Worm (Caenorhabditis elegans) whole organism, L2 larva: ENCODE data around the gene sri-39.

Source experiments
- aly-2 ChIP-seq: fragments of 150-350 bp; optimal IDR thresholded peaks from 2 replicates; lab custom pipeline; 2014; ENCODE audit warnings: missing biosample characterization, missing genetic modification characterization
- fos-1 ChIP-seq: fragments of 150-350 bp; optimal IDR thresholded peaks from 2 replicates; lab custom pipeline; 2014; ENCODE audit warnings: missing biosample characterization, missing genetic modification characterization
- nhr-12 ChIP-seq: fragments of 150-350 bp; optimal IDR thresholded peaks from 2 replicates; lab custom pipeline; 2014; ENCODE audit warnings: missing biosample characterization, missing genetic modification characterization
- unc-39 ChIP-seq: fragments of 150-350 bp; optimal IDR thresholded peaks from 2 replicates; lab custom pipeline; 2014; ENCODE audit warnings: missing biosample characterization, missing genetic modification characterization

- TF ChIP-seq aly-2 (tag; lab: Kevin White, UChicago) (no peak), nhr-12 (no peak), fos-1 (no peak), unc-39 (no peak)
Observed at ce11 chrII:2537754-2538153, 49.5 kb upstream of the sri-39 start, which contains the start of gene K02F6.7.
